Worm (Caenorhabditis elegans): Measurements from ENCODE around the gene ndua-5.

The ndua-5 gene

ce11 chrIV:9545986-9546385 lies 21.3 kb upstream of the ndua-5 start, which contains the start of gene T05A1.5:
T05A1.5 (plus strand) TSS chrIV:9546286.
- no peak for TF ChIP-seq nhr-237 (tag; optimal IDR thresholded peaks at IDR 0.05)
- TF ChIP-seq unc-39 (tag; optimal IDR thresholded peaks at IDR 0.05) = no peak
- no peak for TF ChIP-seq lin-32 (GFP tag; optimal IDR thresholded peaks at IDR 0.05)
- no peak for TF ChIP-seq unc-120 (tag; optimal IDR thresholded peaks at IDR 0.05; ENCODE audit: poor library complexity, severe bottlenecking)
- TF ChIP-seq ces-1 (GFP tag; optimal IDR thresholded peaks at IDR 0.05) = no peak
- no peak for TF ChIP-seq tbx-8 (GFP tag; optimal IDR thresholded peaks at IDR 0.05)
- TF ChIP-seq mab-5 (tag; optimal IDR thresholded peaks at IDR 0.05) = no peak
- TF ChIP-seq elt-1 (tag; optimal IDR thresholded peaks at IDR 0.05; ENCODE audit: borderline replicate concordance, insufficient read depth) = no peak
- TF ChIP-seq ceh-43 (GFP tag; optimal IDR thresholded peaks at IDR 0.05) = no peak

ce11 chrIV:9540342-9540856 lies 15.7 kb upstream of the ndua-5 start, which contains the start of gene fbl-1:
fbl-1 (plus strand) TSS chrIV:9540806.
- TF ChIP-seq mls-2 (tag; optimal IDR thresholded peaks at IDR 0.05) = no peak

- TF ChIP-seq hlh-1 (tag; optimal IDR thresholded peaks at IDR 0.05) (peak; percentile 91), unc-62 (GFP tag; optimal IDR thresholded peaks at IDR 0.05) (peak; percentile 98), ham-2 (GFP tag; optimal IDR thresholded peaks at IDR 0.05) (no peak)
Measured at ce11 chrIV:9538214-9538613, 13.5 kb upstream of the ndua-5 start.

- TF ChIP-seq bed-3 (GFP tag; optimal IDR thresholded peaks at IDR 0.05) = no peak
- TF ChIP-seq sptf-1 (tag; optimal IDR thresholded peaks at IDR 0.05) = no peak
- no peak for TF ChIP-seq ces-1 (GFP tag; optimal IDR thresholded peaks at IDR 0.05)
- no peak for TF ChIP-seq cnd-1 (tag; optimal IDR thresholded peaks at IDR 0.05)
- TF ChIP-seq ham-2 (GFP tag; optimal IDR thresholded peaks at IDR 0.05) = no peak
- TF ChIP-seq drap-1 (GFP tag; optimal IDR thresholded peaks at IDR 0.05) = no peak
- no peak for TF ChIP-seq lin-13 (tag; optimal IDR thresholded peaks at IDR 0.05)
- TF ChIP-seq lsy-2 (tag; optimal IDR thresholded peaks at IDR 0.05) = no peak
- no peak for TF ChIP-seq snpc-4 (tag; optimal IDR thresholded peaks at IDR 0.05)
Measured at ce11 chrIV:9537500-9537899, 12.8 kb upstream of the ndua-5 start.

- TF ChIP-seq nhr-2 (tag; optimal IDR thresholded peaks at IDR 0.05) (no peak), mab-5 (tag; optimal IDR thresholded peaks at IDR 0.05) (no peak), nhr-28 (tag; optimal IDR thresholded peaks at IDR 0.05) (no peak), zip-8 (tag; optimal IDR thresholded peaks at IDR 0.05) (no peak)
Measured at ce11 chrIV:9536124-9536523, 11.4 kb upstream of the ndua-5 start.

- peak; percentile 21 for TF ChIP-seq elt-3 (tag; optimal IDR thresholded peaks at IDR 0.05)
- no peak for TF ChIP-seq mep-1 (tag; optimal IDR thresholded peaks at IDR 0.05)
Measured at ce11 chrIV:9535105-9535504, 10.4 kb upstream of the ndua-5 start.

- TF ChIP-seq snpc-4 (tag; optimal IDR thresholded peaks at IDR 0.05) = no peak
- TF ChIP-seq lin-13 (tag; optimal IDR thresholded peaks at IDR 0.05) = no peak
- TF ChIP-seq bed-3 (GFP tag; optimal IDR thresholded peaks at IDR 0.05) = no peak
- no peak for TF ChIP-seq ces-1 (GFP tag; optimal IDR thresholded peaks at IDR 0.05)
- TF ChIP-seq unc-120 (tag; optimal IDR thresholded peaks at IDR 0.05; ENCODE audit: poor library complexity, severe bottlenecking) = no peak
- TF ChIP-seq nhr-28 (tag; optimal IDR thresholded peaks at IDR 0.05) = no peak
- no peak for TF ChIP-seq unc-39 (tag; optimal IDR thresholded peaks at IDR 0.05)
Measured at ce11 chrIV:9534342-9534741, 9.6 kb upstream of the ndua-5 start.

- TF ChIP-seq lsy-2 (tag; optimal IDR thresholded peaks at IDR 0.05) (no peak), bed-3 (GFP tag; optimal IDR thresholded peaks at IDR 0.05) (no peak), hlh-1 (tag; optimal IDR thresholded peaks at IDR 0.05) (no peak), lin-13 (tag; optimal IDR thresholded peaks at IDR 0.05) (no peak), zip-8 (tag; optimal IDR thresholded peaks at IDR 0.05) (no peak), mls-2 (tag; optimal IDR thresholded peaks at IDR 0.05) (no peak), sptf-1 (tag; optimal IDR thresholded peaks at IDR 0.05) (no peak), nhr-28 (tag; optimal IDR thresholded peaks at IDR 0.05) (no peak), elt-1 (tag; optimal IDR thresholded peaks at IDR 0.05; ENCODE audit: borderline replicate concordance, insufficient read depth) (no peak), ztf-11 (tag; optimal IDR thresholded peaks at IDR 0.05) (no peak), blmp-1 (tag; optimal IDR thresholded peaks at IDR 0.05) (no peak), ceh-43 (GFP tag; optimal IDR thresholded peaks at IDR 0.05) (no peak), nhr-2 (tag; optimal IDR thresholded peaks at IDR 0.05) (no peak), unc-62 (GFP tag; optimal IDR thresholded peaks at IDR 0.05) (no peak), flh-1 (GFP tag; optimal IDR thresholded peaks at IDR 0.05) (no peak), ceh-83 (GFP tag; optimal IDR thresholded peaks at IDR 0.05) (no peak), cnd-1 (tag; optimal IDR thresholded peaks at IDR 0.05) (no peak), mab-5 (tag; optimal IDR thresholded peaks at IDR 0.05) (no peak), drap-1 (GFP tag; optimal IDR thresholded peaks at IDR 0.05) (no peak), elt-3 (tag; optimal IDR thresholded peaks at IDR 0.05) (no peak)
Measured at ce11 chrIV:9533071-9533470, 8.4 kb upstream of the ndua-5 start, which contains the start of gene F56H11.2. F56H11.2 (minus strand) TSS chrIV:9533171.
